Worm (Caenorhabditis elegans) whole organism, L4 larva: ENCODE results near the gene C50F4.16.

Source experiments
- F37D6.2 ChIP-seq: sonication (generic microtip); optimal IDR thresholded peaks from 2 replicates; lab custom pipeline; 2016; ENCODE audit warnings: mild to moderate bottlenecking, missing genetic modification characterization, missing compliant biosample characterization
- F49E8.2 ChIP-seq: sonication (generic microtip); optimal IDR thresholded peaks from 2 replicates; lab custom pipeline; 2016; ENCODE audit warnings: missing compliant biosample characterization, mild to moderate bottlenecking, missing genetic modification characterization, borderline replicate concordance
- R02D3.7 ChIP-seq: fragments of 150-350 bp; sonication (generic microtip); optimal IDR thresholded peaks from 3 replicates; lab custom pipeline; 2014; ENCODE audit warnings: missing biosample characterization, missing genetic modification characterization
- Y48G9A.11 ChIP-seq: fragments of 200-800 bp; sonication (Bioruptor generic); IDR thresholded peaks from 2 replicates; pipeline ENCODE4 v1.3.6; 2022; ENCODE audit warnings: missing genetic modification reagents, missing genetic modification characterization, missing compliant biosample characterization
- Y75B8A.6 ChIP-seq: fragments of 200-800 bp; sonication (Bioruptor generic); IDR thresholded peaks from 2 replicates; pipeline ENCODE4 v1.3.6; 2022; ENCODE audit warnings: missing genetic modification reagents, missing genetic modification characterization, missing compliant biosample characterization
- ama-1 ChIP-seq: fragments of 150-350 bp; optimal IDR thresholded peaks from 2 replicates; lab custom pipeline; 2014; ENCODE audit warnings: inconsistent platforms, mixed read lengths
- arid-1 ChIP-seq: fragments of 200-800 bp; sonication (Bioruptor generic); conservative IDR thresholded peaks from 2 replicates; pipeline ENCODE4 v1.3.6; 2022; ENCODE audit warnings: missing genetic modification reagents, missing genetic modification characterization, missing compliant biosample characterization
- ceh-28 ChIP-seq: fragments of 150-350 bp; optimal IDR thresholded peaks from 2 replicates; lab custom pipeline; 2014; ENCODE audit warnings: missing biosample characterization, missing genetic modification reagents, missing genetic modification characterization
- ceh-62 ChIP-seq: sonication (generic microtip); optimal IDR thresholded peaks from 2 replicates; lab custom pipeline; 2017; ENCODE audit warnings: missing biosample characterization, missing genetic modification characterization
- cey-2 ChIP-seq: sonication (generic microtip); optimal IDR thresholded peaks from 3 replicates; lab custom pipeline; 2017; ENCODE audit warnings: missing genetic modification characterization, mild to moderate bottlenecking, missing compliant biosample characterization, antibody characterized with exemption, borderline replicate concordance; ENCODE audit not compliant: insufficient read depth
- ctbp-1 ChIP-seq: fragments of 200-800 bp; sonication (Bioruptor generic); IDR thresholded peaks from 2 replicates; pipeline ENCODE4 v1.3.6; 2022; ENCODE audit warnings: missing genetic modification reagents, missing genetic modification characterization, missing compliant biosample characterization
- daf-12 ChIP-seq: fragments of 150-350 bp; optimal IDR thresholded peaks from 2 replicates; lab custom pipeline; 2014; ENCODE audit warnings: missing biosample characterization, missing genetic modification reagents, missing genetic modification characterization
- daf-16 ChIP-seq, 3 experiments: sonication (generic microtip); optimal IDR thresholded peaks; 2 replicates each; lab custom pipeline; 2016 to 2017; ENCODE audit warnings: missing genetic modification characterization in 3 of 3, missing genetic modification reagents in 3 of 3, mild to moderate bottlenecking in 2 of 3, missing compliant biosample characterization in 2 of 3, missing biosample characterization in 1 of 3, moderate library complexity in 1 of 3
- daf-19 ChIP-seq: fragments of 200-800 bp; sonication (Bioruptor generic); conservative IDR thresholded peaks from 2 replicates; pipeline ENCODE4 v1.3.6; 2022; ENCODE audit warnings: missing genetic modification characterization, missing compliant biosample characterization
- dmd-6 ChIP-seq: fragments of 200-800 bp; sonication (Bioruptor generic); IDR thresholded peaks from 2 replicates; pipeline ENCODE4 v1.3.6; 2022; ENCODE audit warnings: missing genetic modification reagents, missing genetic modification characterization, missing compliant biosample characterization
- dmd-8 ChIP-seq: fragments of 200-800 bp; sonication (Bioruptor generic); IDR thresholded peaks from 2 replicates; pipeline ENCODE4 v1.3.6; 2022; ENCODE audit warnings: missing genetic modification characterization, missing compliant biosample characterization
- dmd-9 ChIP-seq: fragments of 200-800 bp; sonication (Bioruptor generic); IDR thresholded peaks from 2 replicates; pipeline ENCODE4 v1.3.6; 2022; ENCODE audit warnings: missing genetic modification reagents, missing genetic modification characterization, missing compliant biosample characterization
- dpl-1 ChIP-seq: fragments of 150-350 bp; optimal IDR thresholded peaks from 2 replicates; lab custom pipeline; 2014; ENCODE audit warnings: missing biosample characterization, missing genetic modification reagents, missing genetic modification characterization
- duxl-1 ChIP-seq: sonication (generic microtip); optimal IDR thresholded peaks from 2 replicates; lab custom pipeline; 2016; ENCODE audit warnings: mild to moderate bottlenecking, missing genetic modification characterization, moderate library complexity, missing compliant biosample characterization; ENCODE audit not compliant: poor library complexity
- dve-1 ChIP-seq: sonication (generic microtip); optimal IDR thresholded peaks from 2 replicates; lab custom pipeline; 2017; ENCODE audit warnings: antibody characterized with exemption, mild to moderate bottlenecking, missing genetic modification characterization, missing compliant biosample characterization; ENCODE audit not compliant: insufficient read depth
- egl-43 ChIP-seq: fragments of 200-800 bp; sonication (Bioruptor generic); IDR thresholded peaks from 2 replicates; pipeline ENCODE4 v1.3.6; 2022; ENCODE audit warnings: missing genetic modification reagents, missing genetic modification characterization, missing compliant biosample characterization
- fos-1 ChIP-seq: fragments of 150-350 bp; optimal IDR thresholded peaks from 2 replicates; lab custom pipeline; 2014; ENCODE audit warnings: missing biosample characterization, missing genetic modification characterization
- gei-8 ChIP-seq: fragments of 200-800 bp; sonication (Bioruptor generic); optimal IDR thresholded peaks from 2 replicates; lab custom pipeline; 2018; ENCODE audit warnings: mild to moderate bottlenecking, missing genetic modification characterization, missing compliant biosample characterization
- hlh-30 ChIP-seq: sonication (generic microtip); optimal IDR thresholded peaks from 2 replicates; lab custom pipeline; 2017; ENCODE audit warnings: antibody characterized with exemption, mild to moderate bottlenecking, missing genetic modification characterization, missing compliant biosample characterization; ENCODE audit not compliant: insufficient read depth
- lin-38 ChIP-seq: fragments of 200-800 bp; sonication (Bioruptor generic); IDR thresholded peaks from 2 replicates; pipeline ENCODE4 v1.3.6; 2022; ENCODE audit warnings: missing genetic modification reagents, missing genetic modification characterization, missing compliant biosample characterization
- lin-39 ChIP-seq: fragments of 150-350 bp; optimal IDR thresholded peaks from 2 replicates; lab custom pipeline; 2014; ENCODE audit warnings: missing biosample characterization, missing genetic modification reagents, missing genetic modification characterization
- lsy-2 ChIP-seq, 2 experiments: fragments of 150-350 bp in 1 of 2; sonication (generic microtip) in 1 of 2; optimal IDR thresholded peaks; 2 replicates each; lab custom pipeline; 2014 to 2017; ENCODE audit warnings: missing biosample characterization in 2 of 2, missing genetic modification characterization in 2 of 2
- madf-9 ChIP-seq: fragments of 200-800 bp; sonication (Bioruptor generic); conservative IDR thresholded peaks from 2 replicates; pipeline ENCODE4 v1.3.6; 2022; ENCODE audit warnings: missing genetic modification reagents, missing genetic modification characterization, missing compliant biosample characterization
- mep-1 ChIP-seq: fragments of 150-350 bp; sonication (generic microtip); optimal IDR thresholded peaks from 3 replicates; lab custom pipeline; 2014; ENCODE audit warnings: missing biosample characterization, missing genetic modification characterization
- mes-2 ChIP-seq: sonication (generic microtip); optimal IDR thresholded peaks from 2 replicates; lab custom pipeline; 2016; ENCODE audit warnings: missing genotype, mild to moderate bottlenecking, missing genetic modification characterization, missing compliant biosample characterization; ENCODE audit not compliant: poor library complexity, severe bottlenecking
- mxl-2 ChIP-seq: fragments of 200-800 bp; sonication (Bioruptor generic); conservative IDR thresholded peaks from 2 replicates; pipeline ENCODE4 v1.3.6; 2022; ENCODE audit warnings: missing genetic modification reagents, missing genetic modification characterization, missing compliant biosample characterization
- mxl-3 ChIP-seq: fragments of 200-800 bp; sonication (Bioruptor generic); optimal IDR thresholded peaks from 2 replicates; lab custom pipeline; 2018; ENCODE audit warnings: mild to moderate bottlenecking, missing genetic modification characterization, missing compliant biosample characterization
- nhr-102 ChIP-seq: sonication (generic microtip); optimal IDR thresholded peaks from 2 replicates; lab custom pipeline; 2016; ENCODE audit warnings: mild to moderate bottlenecking, missing genetic modification characterization, moderate library complexity, missing compliant biosample characterization
- nhr-11 ChIP-seq: fragments of 150-350 bp; optimal IDR thresholded peaks from 2 replicates; lab custom pipeline; 2014; ENCODE audit warnings: missing biosample characterization, missing genetic modification characterization
- nhr-237 ChIP-seq: sonication (generic microtip); optimal IDR thresholded peaks from 2 replicates; lab custom pipeline; 2017; ENCODE audit warnings: missing biosample characterization, missing genetic modification characterization
- nhr-25 ChIP-seq: sonication (generic microtip); optimal IDR thresholded peaks from 2 replicates; lab custom pipeline; 2017; ENCODE audit warnings: missing genetic modification characterization, mild to moderate bottlenecking, missing compliant biosample characterization, antibody characterized with exemption, moderate library complexity, borderline replicate concordance; ENCODE audit not compliant: insufficient read depth
- nhr-28 ChIP-seq: fragments of 150-350 bp; optimal IDR thresholded peaks from 2 replicates; lab custom pipeline; 2014; ENCODE audit warnings: missing biosample characterization, missing genetic modification characterization
- nhr-48 ChIP-seq: sonication (generic microtip); optimal IDR thresholded peaks from 2 replicates; lab custom pipeline; 2016; ENCODE audit warnings: mild to moderate bottlenecking, missing genetic modification characterization, missing compliant biosample characterization
- pha-4 ChIP-seq, 2 experiments: fragments of 150-350 bp in 1 of 2; fragments of 200-800 bp in 1 of 2; sonication (Bioruptor generic) in 1 of 2; IDR thresholded peaks in 1 of 2; optimal IDR thresholded peaks in 1 of 2; 2 replicates each; pipeline versions ENCODE4 v1.3.6 to Lab custom; 2014 to 2022; ENCODE audit warnings: missing genetic modification characterization in 2 of 2, missing genetic modification reagents in 2 of 2, missing biosample characterization in 1 of 2, missing compliant biosample characterization in 1 of 2
- rbr-2 ChIP-seq: sonication (generic microtip); optimal IDR thresholded peaks from 2 replicates; lab custom pipeline; 2016; ENCODE audit warnings: missing genotype, missing genetic modification characterization, missing compliant biosample characterization
- sdz-12 ChIP-seq: fragments of 200-800 bp; sonication (Bioruptor generic); optimal IDR thresholded peaks from 2 replicates; lab custom pipeline; 2018; ENCODE audit warnings: mild to moderate bottlenecking, missing genetic modification characterization, missing compliant biosample characterization
- snpc-1.2 ChIP-seq: fragments of 200-800 bp; sonication (Bioruptor generic); IDR thresholded peaks from 2 replicates; pipeline ENCODE4 v1.3.6; 2022; ENCODE audit warnings: missing genetic modification reagents, missing genetic modification characterization, missing compliant biosample characterization
- snpc-4 ChIP-seq: fragments of 150-350 bp; optimal IDR thresholded peaks from 2 replicates; lab custom pipeline; 2014; ENCODE audit warnings: missing biosample characterization, missing genetic modification characterization
- unc-39 ChIP-seq: sonication (generic microtip); optimal IDR thresholded peaks from 2 replicates; lab custom pipeline; 2017; ENCODE audit warnings: missing biosample characterization, missing genetic modification characterization
- unc-62 ChIP-seq, 3 experiments: fragments of 150-350 bp in 1 of 3; sonication (generic microtip); optimal IDR thresholded peaks in 2 of 3; peaks in 1 of 3; 1 replicate in 1 of 3; 2 replicates in 2 of 3; lab custom pipeline; 2014 to 2017; ENCODE audit warnings: missing biosample characterization in 3 of 3, missing genetic modification characterization in 3 of 3, missing genetic modification reagents in 3 of 3, missing genotype in 1 of 3
- vab-7 ChIP-seq: fragments of 200-800 bp; sonication (Bioruptor generic); IDR thresholded peaks from 2 replicates; pipeline ENCODE4 v1.3.6; 2022; ENCODE audit warnings: missing genetic modification reagents, missing genetic modification characterization, missing compliant biosample characterization
- zip-2 ChIP-seq: fragments of 150-350 bp; optimal IDR thresholded peaks from 2 replicates; lab custom pipeline; 2014; ENCODE audit warnings: missing biosample characterization, missing genetic modification characterization
- ztf-11 ChIP-seq: fragments of 150-350 bp; optimal IDR thresholded peaks from 2 replicates; lab custom pipeline; 2014; ENCODE audit warnings: missing biosample characterization, missing genetic modification characterization
- ztf-7 ChIP-seq: fragments of 150-350 bp; optimal IDR thresholded peaks from 2 replicates; lab custom pipeline; 2014; ENCODE audit warnings: missing biosample characterization, missing genetic modification characterization

C50F4.16 gene

ce11 chrV:9513590-9513989 lies 27.8 kb downstream of the C50F4.16 start, which contains the start of gene eif-2Bdelta:
Gene eif-2Bdelta (plus strand): TSS chrV:9513824.
- TF ChIP-seq dmd-9 (no peak), snpc-1.2 (GFP tag; lab: Robert Waterston, UW) (no peak), madf-9 (GFP tag; lab: Robert Waterston, UW) (no peak), lin-38 (GFP tag; lab: Robert Waterston, UW) (peak; percentile 47), unc-39 (tag; lab: Kevin White, UChicago) (no peak), snpc-4 (tag; lab: Kevin White, UChicago) (no peak), dmd-8 (GFP tag; lab: Robert Waterston, UW) (no peak), hlh-30 (peak; percentile 10), cey-2 (tag; lab: Kevin White, UChicago) (no peak), ceh-62 (tag; lab: Kevin White, UChicago) (no peak), ceh-28 (tag; lab: Kevin White, UChicago) (no peak), R02D3.7 (tag; lab: Kevin White, UChicago) (no peak), nhr-237 (no peak), F37D6.2 (tag; lab: Kevin White, UChicago) (no peak), F49E8.2 (tag; lab: Kevin White, UChicago) (no peak), nhr-102 (tag; lab: Kevin White, UChicago) (peak; percentile 49), lsy-2 (tag; optimal IDR thresholded peaks at IDR 0.05; lab: Kevin White, UChicago) (peak in 1 of 2 experiments; percentile 66), sdz-12 (GFP tag; lab: Kevin White, UChicago) (no peak), lin-39 (tag; lab: Kevin White, UChicago) (no peak), mxl-3 (no peak), zip-2 (tag; lab: Kevin White, UChicago) (no peak), Y75B8A.6 (GFP tag; lab: Robert Waterston, UW) (no peak), daf-16 (GFP tag; optimal IDR thresholded peaks at IDR 0.05; lab: Kevin White, UChicago) (no peak), daf-16 (tag; optimal IDR thresholded peaks at IDR 0.05; lab: Kevin White, UChicago) (peak; percentile 46), daf-19 (GFP tag; lab: Robert Waterston, UW) (no peak), rbr-2 (peak; percentile 45), unc-62 (GFP tag; optimal IDR thresholded peaks at IDR 0.05 in 1 of 2; lab: Kevin White, UChicago) (no peak), unc-62 (tag; optimal IDR thresholded peaks at IDR 0.05; lab: Kevin White, UChicago) (no peak), ctbp-1 (GFP tag; lab: Robert Waterston, UW) (no peak), mep-1 (peak; percentile 36), duxl-1 (tag; lab: Kevin White, UChicago) (peak; percentile 7), gei-8 (no peak), egl-43 (no peak), ztf-11 (tag; lab: Kevin White, UChicago) (no peak), dpl-1 (GFP tag; lab: Kevin White, UChicago) (peak; percentile 69), Y48G9A.11 (GFP tag; lab: Robert Waterston, UW) (no peak), mxl-2 (GFP tag; lab: Robert Waterston, UW) (no peak), daf-12 (tag; lab: Kevin White, UChicago) (no peak), ama-1 (no peak), fos-1 (tag; lab: Kevin White, UChicago) (no peak), nhr-48 (tag; lab: Kevin White, UChicago) (peak; percentile 18), arid-1 (0 out of 2 replicates have a peak, but pooled peaks have one; percentile 10), nhr-28 (tag; lab: Kevin White, UChicago) (no peak), dve-1 (tag; lab: Kevin White, UChicago) (peak; percentile 47), pha-4 (GFP tag; IDR thresholded peaks at IDR 0.05; lab: Robert Waterston, UW) (no peak), pha-4 (tag; optimal IDR thresholded peaks at IDR 0.05; lab: Kevin White, UChicago) (no peak), nhr-11 (tag; lab: Kevin White, UChicago) (no peak), mes-2 (peak; percentile 60), dmd-6 (peak; percentile 38; the same call in 1 of the 2 replicates), vab-7 (no peak), nhr-25 (tag; lab: Kevin White, UChicago) (no peak), ztf-7 (tag; lab: Kevin White, UChicago) (peak; percentile 23)
